Fruit fly (Drosophila melanogaster): ENCODE results near the gene Ir75b.

DNA sequence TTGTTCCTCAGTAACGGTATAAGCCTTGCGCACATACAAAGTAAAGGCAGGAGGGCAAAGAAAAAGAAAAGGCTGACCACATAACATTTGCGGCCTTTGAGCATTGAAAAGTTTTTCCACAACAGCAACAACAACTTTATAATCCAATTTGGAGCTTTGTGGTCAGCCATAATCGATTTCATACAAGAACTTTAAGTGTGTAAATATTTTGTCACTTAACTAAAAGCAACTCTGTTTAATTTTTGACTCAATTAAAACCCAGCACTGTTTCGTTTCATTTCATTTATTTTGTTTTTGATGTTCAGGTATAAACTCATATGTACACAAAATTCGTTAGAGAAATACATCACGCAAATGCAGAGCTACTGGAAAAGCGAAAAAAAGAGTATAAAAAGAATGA, 22.5 kb downstream of the Ir75b start, which contains the start of gene CG42816:
- TF ChIP-seq CTCF (optimal IDR thresholded peaks at IDR 0.05) = no peak
- TF ChIP-seq CG8478 (optimal IDR thresholded peaks at IDR 0.05) = no peak

Data from S2 (cell line).